Worm (Caenorhabditis elegans): Measurements from ENCODE around the gene clec-50.
A peak's percentile ranks its signal among the peaks of the same experiment; 100 is the strongest.

clec-50 gene

DNA sequence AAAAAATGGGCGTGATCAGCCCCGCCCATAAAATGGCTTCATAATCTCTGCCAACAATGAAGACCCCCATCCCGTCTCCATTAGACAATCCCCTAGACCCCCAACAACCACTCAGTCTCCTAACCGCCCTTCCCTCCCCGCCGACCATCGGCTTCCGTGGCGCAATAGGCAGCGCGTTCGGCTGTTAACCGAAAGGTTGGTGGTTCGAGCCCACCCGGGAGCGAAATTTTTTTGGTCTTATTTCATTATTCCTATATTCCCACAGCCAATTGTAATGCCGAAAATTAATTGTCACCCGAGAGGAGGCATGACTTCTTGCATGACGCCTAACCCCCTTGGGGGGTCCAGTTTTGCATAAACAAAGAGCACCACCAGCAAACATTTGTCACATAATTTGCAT is 32.3 kb downstream of the clec-50 start (continued):
- no peak for TF ChIP-seq let-607 (tag; optimal IDR thresholded peaks at IDR 0.05)
- TF ChIP-seq tbx-9 (tag; optimal IDR thresholded peaks at IDR 0.05; ENCODE audit: borderline replicate concordance) = no peak
- no peak for TF ChIP-seq pha-4 (tag; optimal IDR thresholded peaks at IDR 0.05)
- no peak for TF ChIP-seq xnd-1 (tag; optimal IDR thresholded peaks at IDR 0.05)
- no peak for TF ChIP-seq snpc-1.3 (tag; optimal IDR thresholded peaks at IDR 0.05; ENCODE audit: insufficient read depth)
- peak; percentile 39; the same call in 1 of the 2 replicates for TF ChIP-seq egrh-3 (GFP tag; IDR thresholded peaks at IDR 0.05)
- no peak for TF ChIP-seq lag-1 (GFP tag; IDR thresholded peaks at IDR 0.05)
- TF ChIP-seq F52B5.7 (tag; optimal IDR thresholded peaks at IDR 0.05) = no peak
- TF ChIP-seq B0035.1 (tag; optimal IDR thresholded peaks at IDR 0.05) = no peak
- TF ChIP-seq sdz-38 (tag; optimal IDR thresholded peaks at IDR 0.05) = no peak
- no peak for TF ChIP-seq athp-1 (tag; optimal IDR thresholded peaks at IDR 0.05)
- peak; percentile 23 for TF ChIP-seq die-1 (tag; optimal IDR thresholded peaks at IDR 0.05)
- TF ChIP-seq ztf-3 (GFP tag; optimal IDR thresholded peaks at IDR 0.05) = no peak
- TF ChIP-seq tlf-1 (GFP tag; optimal IDR thresholded peaks at IDR 0.05) = no peak
- no peak for TF ChIP-seq cebp-2 (GFP tag; IDR thresholded peaks at IDR 0.05)
- TF ChIP-seq nhr-27 (tag; optimal IDR thresholded peaks at IDR 0.05) = no peak
- TF ChIP-seq atf-7 (tag; optimal IDR thresholded peaks at IDR 0.05) = no peak
- TF ChIP-seq lin-26 (GFP tag; IDR thresholded peaks at IDR 0.05) = 0 out of 2 replicates have a peak, but pooled peaks have one; percentile 68
- peak; percentile 65; the same call in 1 of the 2 replicates for TF ChIP-seq madf-3 (GFP tag; IDR thresholded peaks at IDR 0.05)
- no peak for TF ChIP-seq F57C9.4 (tag; optimal IDR thresholded peaks at IDR 0.05)
- no peak for TF ChIP-seq attf-6 (GFP tag; IDR thresholded peaks at IDR 0.05)
- TF ChIP-seq lin-40 (tag; optimal IDR thresholded peaks at IDR 0.05) = no peak
- no peak for TF ChIP-seq K12H6.12 (tag; optimal IDR thresholded peaks at IDR 0.05)
- no peak for TF ChIP-seq snpc-1.1 (tag; optimal IDR thresholded peaks at IDR 0.05; ENCODE audit: insufficient read depth)
- no peak for TF ChIP-seq efl-1 (GFP tag; optimal IDR thresholded peaks at IDR 0.05)
- no peak for TF ChIP-seq C17E4.6 (GFP tag; IDR thresholded peaks at IDR 0.05)
- peak; percentile 27; the same call in 1 of the 2 replicates for TF ChIP-seq egl-44 (GFP tag; IDR thresholded peaks at IDR 0.05)
- TF ChIP-seq bed-2 (GFP tag; IDR thresholded peaks at IDR 0.05) = no peak
- 0 out of 2 replicates have a peak, but pooled peaks have one; percentile 7 for TF ChIP-seq ztf-6 (GFP tag; IDR thresholded peaks at IDR 0.05)
- TF ChIP-seq lir-1 (GFP tag; conservative IDR thresholded peaks at IDR 0.05) = no peak
- TF ChIP-seq mxl-1 (tag; optimal IDR thresholded peaks at IDR 0.05) = no peak
- TF ChIP-seq pbrm-1 (GFP tag; IDR thresholded peaks at IDR 0.05) = peak; percentile 64
- TF ChIP-seq lin-54 (GFP tag; optimal IDR thresholded peaks at IDR 0.05) = peak; percentile 25
- TF ChIP-seq ZK185.1 (tag; optimal IDR thresholded peaks at IDR 0.05; ENCODE audit: poor library complexity, severe bottlenecking) = no peak
- no peak for TF ChIP-seq F37B4.10 (GFP tag; IDR thresholded peaks at IDR 0.05)
- TF ChIP-seq ceh-79 (tag; optimal IDR thresholded peaks at IDR 0.05) = no peak
- TF ChIP-seq Y56A3A.18 (GFP tag; IDR thresholded peaks at IDR 0.05) = no peak
- no peak for TF ChIP-seq repo-1 (tag; optimal IDR thresholded peaks at IDR 0.05)
- TF ChIP-seq nfya-1 (tag; optimal IDR thresholded peaks at IDR 0.05; ENCODE audit: borderline replicate concordance, insufficient read depth) = no peak
- TF ChIP-seq fkh-3 (tag; optimal IDR thresholded peaks at IDR 0.05) = no peak
- TF ChIP-seq sea-2 (GFP tag; IDR thresholded peaks at IDR 0.05) = no peak
- 0 out of 2 replicates have a peak, but pooled peaks have one; percentile 42 for TF ChIP-seq rcor-1 (GFP tag; IDR thresholded peaks at IDR 0.05)
- TF ChIP-seq somi-1 (GFP tag; optimal IDR thresholded peaks at IDR 0.05) = no peak
- no peak for TF ChIP-seq F55B11.4 (tag; optimal IDR thresholded peaks at IDR 0.05; ENCODE audit: borderline replicate concordance, insufficient read depth)
- TF ChIP-seq hrde-1 (tag; optimal IDR thresholded peaks at IDR 0.05; ENCODE audit: borderline replicate concordance) = no peak
- no peak for TF ChIP-seq F10E7.11 (tag; optimal IDR thresholded peaks at IDR 0.05)
- TF ChIP-seq ceh-100 (GFP tag; IDR thresholded peaks at IDR 0.05) = no peak
- TF ChIP-seq gei-17 (GFP tag; optimal IDR thresholded peaks at IDR 0.05) = no peak

All from whole organism, young adult.